Fruit fly (Drosophila melanogaster): Measurements from ENCODE around the gene ems.

Gene ems

DNA sequence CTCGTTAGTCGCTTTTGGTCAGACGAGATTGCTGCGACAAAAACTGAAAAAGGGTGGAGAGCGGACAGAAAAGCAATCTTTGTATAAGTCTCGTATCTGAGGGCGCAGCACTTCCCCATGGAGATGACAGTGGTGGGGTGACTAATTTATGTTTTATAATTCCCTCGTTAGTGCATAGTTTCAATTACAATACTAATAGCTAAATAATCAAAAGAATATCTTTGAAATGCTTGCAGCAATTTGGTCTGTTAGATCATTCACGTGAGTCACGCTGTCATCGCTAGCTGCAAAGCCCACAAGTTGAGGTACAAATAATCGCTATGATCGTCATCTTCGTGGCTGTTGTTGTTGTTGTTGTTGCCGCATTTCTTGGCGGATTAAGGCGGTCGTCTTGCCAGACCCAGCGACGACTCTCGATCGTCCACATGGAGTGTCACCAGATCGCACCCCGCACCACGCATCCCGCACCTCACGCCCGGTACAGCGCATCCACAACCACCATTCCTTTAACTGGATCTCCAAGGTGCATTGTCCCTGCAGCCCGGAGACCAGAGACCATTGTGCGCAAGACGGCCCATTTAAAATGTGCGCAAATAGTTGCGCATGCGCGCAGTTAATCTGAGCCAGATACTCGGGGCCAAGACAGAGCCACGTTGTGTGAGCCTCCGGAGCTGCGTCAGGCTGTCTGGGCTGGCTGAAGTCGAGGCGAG, 20.3 kb downstream of the ems start (continued):
- TF ChIP-seq CG12071 (GFP tag; optimal IDR thresholded peaks at IDR 0.05), result peak; percentile 1
- peak; percentile 78 for TF ChIP-seq Med (GFP tag)
- TF ChIP-seq ranshi (GFP tag; IDR thresholded peaks at IDR 0.05), result peak; percentile 39; the same call in 1 of the 2 replicates
- TF ChIP-seq Gug (GFP tag; IDR thresholded peaks at IDR 0.05), result 0 out of 4 replicates have a peak, but pooled peaks have one; percentile 7
- TF ChIP-seq BEAF-32 (GFP tag; optimal IDR thresholded peaks at IDR 0.05), result peak; percentile 36
- TF ChIP-seq CG6175 (GFP tag; IDR thresholded peaks at IDR 0.05), result no peak
- no peak for TF ChIP-seq CG7271 (tag; optimal IDR thresholded peaks at IDR 0.05)
- no peak for TF ChIP-seq jigr1 (GFP tag; IDR thresholded peaks at IDR 0.05)
- TF ChIP-seq CG18262 (tag; optimal IDR thresholded peaks at IDR 0.05), result peak; percentile 49
- no peak for TF ChIP-seq CG17912 (GFP tag; optimal IDR thresholded peaks at IDR 0.05)
- TF ChIP-seq exex (tag; optimal IDR thresholded peaks at IDR 0.05), result no peak
- TF ChIP-seq grau (tag; optimal IDR thresholded peaks at IDR 0.05), result peak; percentile 29
- TF ChIP-seq CG5180 (GFP tag; optimal IDR thresholded peaks at IDR 0.05), result no peak
- 0 out of 3 replicates have a peak, but pooled peaks have one; percentile 43 for TF ChIP-seq CG7357 (GFP tag; IDR thresholded peaks at IDR 0.05)
- peak; percentile 77 for TF ChIP-seq nom (GFP tag; optimal IDR thresholded peaks at IDR 0.05)
- peak; percentile 15 for TF ChIP-seq CG13424 (tag; optimal IDR thresholded peaks at IDR 0.05)
- TF ChIP-seq CG8290 (GFP tag; optimal IDR thresholded peaks at IDR 0.05), result no peak
- peak in 1 of 2 experiments; percentile 16 for TF ChIP-seq CG8290 (tag; optimal IDR thresholded peaks at IDR 0.05)
- TF ChIP-seq CG4424 (GFP tag; optimal IDR thresholded peaks at IDR 0.05), result peak; percentile 53
- TF ChIP-seq CG17802 (tag; optimal IDR thresholded peaks at IDR 0.05), result no peak
- TF ChIP-seq nmo (GFP tag; optimal IDR thresholded peaks at IDR 0.05), result peak; percentile 20
- peak; percentile 24 for TF ChIP-seq gem (tag; optimal IDR thresholded peaks at IDR 0.05)
- peak; percentile 68 for TF ChIP-seq Ada2b (GFP tag; IDR thresholded peaks at IDR 0.05)
- TF ChIP-seq trem (tag; optimal IDR thresholded peaks at IDR 0.05), result peak; percentile 22
- peak; percentile 15 for TF ChIP-seq CG7839 (tag; optimal IDR thresholded peaks at IDR 0.05)
- TF ChIP-seq CG6689 (GFP tag; IDR thresholded peaks at IDR 0.05), result peak; percentile 53; the same call in 1 of the 2 replicates
- peak; percentile 56 for TF ChIP-seq corto (GFP tag; optimal IDR thresholded peaks at IDR 0.05)
- no peak for TF ChIP-seq Lim3 (GFP tag; IDR thresholded peaks at IDR 0.05)
- TF ChIP-seq D19A (tag; optimal IDR thresholded peaks at IDR 0.05), result peak; percentile 36
- peak; percentile 18 for TF ChIP-seq az2 (GFP tag; optimal IDR thresholded peaks at IDR 0.05)
- TF ChIP-seq CG5245 (GFP tag; optimal IDR thresholded peaks at IDR 0.05), result peak; percentile 19
- no peak for TF ChIP-seq seq (GFP tag; IDR thresholded peaks at IDR 0.05)
- TF ChIP-seq Spps (tag; optimal IDR thresholded peaks at IDR 0.05), result peak; percentile 43
- peak; percentile 24; the same call in 1 of the 2 replicates for TF ChIP-seq peb (GFP tag; IDR thresholded peaks at IDR 0.05)
- TF ChIP-seq Bgb (GFP tag; IDR thresholded peaks at IDR 0.05; ENCODE audit: partially characterized antibody), result 0 out of 2 replicates have a peak, but pooled peaks have one; percentile 21
- peak; percentile 40 for TF ChIP-seq tin (GFP tag; optimal IDR thresholded peaks at IDR 0.05)
- no peak for TF ChIP-seq dati (GFP tag; IDR thresholded peaks at IDR 0.05)
- TF ChIP-seq ATbp (GFP tag; optimal IDR thresholded peaks at IDR 0.05), result peak; percentile 16
- TF ChIP-seq CG1233 (GFP tag; optimal IDR thresholded peaks at IDR 0.05), result no peak
- peak; percentile 81 for TF ChIP-seq sens (GFP tag)
- no peak for TF ChIP-seq Bdp1 (GFP tag; optimal IDR thresholded peaks at IDR 0.05)
- TF ChIP-seq Hey (tag; optimal IDR thresholded peaks at IDR 0.05), result no peak
- TF ChIP-seq CG11560 (tag; IDR thresholded peaks at IDR 0.05), result no peak
- TF ChIP-seq H2.0 (GFP tag; IDR thresholded peaks at IDR 0.05), result 0 out of 2 replicates have a peak, but pooled peaks have one; percentile 31
- TF ChIP-seq onecut (GFP tag; IDR thresholded peaks at IDR 0.05), result peak; percentile 47; the same call in 1 of the 2 replicates
- TF ChIP-seq hbn (GFP tag; IDR thresholded peaks at IDR 0.05; ENCODE audit: partially characterized antibody), result peak; percentile 33; the same call in 1 of the 2 replicates
- no peak for TF ChIP-seq CG15696 (tag; optimal IDR thresholded peaks at IDR 0.05)
- TF ChIP-seq cad (GFP tag; optimal IDR thresholded peaks at IDR 0.05), result no peak
- TF ChIP-seq tgo (GFP tag; IDR thresholded peaks at IDR 0.05), result peak; percentile 54

Measured in whole organism, embryonic.